Fruit fly (Drosophila melanogaster) whole organism, embryonic: ENCODE data around the gene Idua.

Experiments used
- CG14050 ChIP-seq: fragments of 200-800 bp; sonication (Bioruptor generic); IDR thresholded peaks from 3 replicates; pipeline ENCODE4 v1.3.6; 2022; ENCODE audit warnings: missing biosample characterization, missing genetic modification characterization
- CG42726 ChIP-seq: fragments of 200-800 bp; sonication (Bioruptor generic); IDR thresholded peaks from 2 replicates; pipeline ENCODE4 v1.3.6; 2022; ENCODE audit warnings: missing biosample characterization, missing genetic modification characterization; ENCODE audit not compliant: partially characterized antibody
- CG8290 ChIP-seq, 3 experiments: fragments of 200-800 bp; sonication (Bioruptor generic); optimal IDR thresholded peaks; 2 replicates each; lab custom pipeline; 2016 to 2019; ENCODE audit warnings: missing biosample characterization in 3 of 3, missing genetic modification characterization in 3 of 3, mild to moderate bottlenecking in 2 of 3, moderate library complexity in 1 of 3
- Drgx ChIP-seq: fragments of 200-800 bp; sonication (Bioruptor generic); IDR thresholded peaks from 2 replicates; pipeline ENCODE4 v1.3.6; 2022; ENCODE audit warnings: missing biosample characterization, missing genetic modification characterization
- amos ChIP-seq: fragments of 200-800 bp; sonication (Bioruptor generic); IDR thresholded peaks from 2 replicates; pipeline ENCODE4 v1.3.6; 2022; ENCODE audit warnings: missing biosample characterization, missing genetic modification characterization; ENCODE audit not compliant: partially characterized antibody
- gt ChIP-seq: fragments of 200-800 bp; sonication (Bioruptor generic); IDR thresholded peaks from 2 replicates; pipeline ENCODE4 v1.3.6; 2022; ENCODE audit warnings: missing biosample characterization, missing genetic modification characterization
- nom ChIP-seq: fragments of 200-800 bp; sonication (Bioruptor generic); optimal IDR thresholded peaks from 2 replicates; lab custom pipeline; 2017; ENCODE audit warnings: missing biosample characterization, missing genetic modification characterization, mild to moderate bottlenecking, moderate library complexity, missing genetic modification reagents
- tgo ChIP-seq: fragments of 200-800 bp; sonication (Bioruptor generic); IDR thresholded peaks from 3 replicates; pipeline ENCODE4 v1.3.6; 2022; ENCODE audit warnings: missing biosample characterization, missing genetic modification characterization

DNA sequence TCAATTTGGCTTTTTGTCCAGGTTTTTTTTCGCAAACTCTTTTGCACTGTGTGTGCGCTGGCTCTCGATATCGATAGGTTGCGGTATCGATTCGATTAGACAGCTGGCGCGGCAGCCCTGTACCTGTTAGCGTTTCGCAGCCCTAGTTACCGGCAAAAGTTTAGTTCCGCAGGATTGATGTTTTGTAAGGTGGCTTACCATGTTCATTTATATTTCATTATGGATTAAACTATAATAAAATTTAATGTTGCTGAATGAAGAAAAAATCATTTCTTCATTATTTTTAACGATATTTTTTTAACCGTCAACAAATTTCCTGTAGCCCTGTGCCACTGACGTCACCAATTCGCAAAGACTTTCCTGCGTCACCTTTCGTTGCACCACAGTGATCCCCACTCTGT lies 6.3 kb downstream of the Idua start, which contains the start of gene Reps:
- TF ChIP-seq Drgx (GFP tag; lab: Robert Waterston, UW) (peak; percentile 98), tgo (GFP tag; lab: Robert Waterston, UW) (peak; percentile 99), gt (GFP tag; lab: Robert Waterston, UW) (peak; percentile 98), amos (GFP tag; lab: Robert Waterston, UW) (peak; percentile 66), CG14050 (GFP tag; lab: Robert Waterston, UW) (peak; percentile 99), CG8290 (GFP tag; optimal IDR thresholded peaks at IDR 0.05; lab: Kevin White, UChicago) (peak; percentile 99), CG8290 (tag; optimal IDR thresholded peaks at IDR 0.05; lab: Kevin White, UChicago) (peak; percentile 96), nom (peak; percentile 95), CG42726 (peak; percentile 69; the same call in 1 of the 2 replicates)
